Worm (Caenorhabditis elegans) whole organism, early embryonic: Measurements from ENCODE around the gene gpcp-2.

ENCODE experiments used
- B0310.2 ChIP-seq: sonication (generic microtip); optimal IDR thresholded peaks from 2 replicates; lab custom pipeline; 2016; ENCODE audit warnings: mild to moderate bottlenecking, missing genetic modification characterization, missing compliant biosample characterization
- F13C5.2 ChIP-seq: sonication (generic microtip); optimal IDR thresholded peaks from 2 replicates; lab custom pipeline; 2017; ENCODE audit warnings: mild to moderate bottlenecking, missing genetic modification characterization, inconsistent platforms, missing compliant biosample characterization
- aly-1 ChIP-seq: sonication (generic microtip); optimal IDR thresholded peaks from 2 replicates; lab custom pipeline; 2016; ENCODE audit warnings: missing genetic modification characterization, missing compliant biosample characterization
- ama-1 ChIP-seq: fragments of 150-350 bp; optimal IDR thresholded peaks from 2 replicates; lab custom pipeline; 2014
- ceh-13 ChIP-seq: fragments of 200-800 bp; sonication (Bioruptor generic); optimal IDR thresholded peaks from 2 replicates; lab custom pipeline; 2018; ENCODE audit warnings: mild to moderate bottlenecking, missing genetic modification characterization, missing compliant biosample characterization
- ceh-36 ChIP-seq: sonication (generic microtip); optimal IDR thresholded peaks from 2 replicates; lab custom pipeline; 2016; ENCODE audit warnings: missing genetic modification characterization, inconsistent platforms, missing compliant biosample characterization
- ets-7 ChIP-seq: sonication (generic microtip); optimal IDR thresholded peaks from 2 replicates; lab custom pipeline; 2016; ENCODE audit warnings: missing genotype, missing genetic modification characterization, missing compliant biosample characterization
- flt-1 ChIP-seq: fragments of 200-800 bp; sonication (Bioruptor generic); IDR thresholded peaks from 2 replicates; pipeline ENCODE4 v1.3.6; 2022; ENCODE audit warnings: missing genetic modification characterization, missing compliant biosample characterization
- hmbx-1 ChIP-seq: sonication (generic microtip); optimal IDR thresholded peaks from 2 replicates; lab custom pipeline; 2016; ENCODE audit warnings: mild to moderate bottlenecking, missing genetic modification characterization, missing compliant biosample characterization
- hmg-4 ChIP-seq: fragments of 200-800 bp; sonication (Bioruptor generic); optimal IDR thresholded peaks from 2 replicates; lab custom pipeline; 2018; ENCODE audit warnings: mild to moderate bottlenecking, missing genetic modification characterization, missing compliant biosample characterization
- hnd-1 ChIP-seq: sonication (generic microtip); optimal IDR thresholded peaks from 2 replicates; lab custom pipeline; 2016; ENCODE audit warnings: missing genetic modification characterization, missing compliant biosample characterization
- pes-1 ChIP-seq: fragments of 200-800 bp; sonication (Bioruptor generic); IDR thresholded peaks from 2 replicates; pipeline ENCODE4 v1.3.6; 2022; ENCODE audit warnings: missing genetic modification reagents, missing genetic modification characterization, missing compliant biosample characterization
- scrt-1 ChIP-seq: fragments of 200-800 bp; sonication (Bioruptor generic); IDR thresholded peaks from 2 replicates; pipeline ENCODE4 v1.3.6; 2022; ENCODE audit warnings: missing genetic modification characterization, missing compliant biosample characterization
- sea-1 ChIP-seq: fragments of 200-800 bp; sonication (Bioruptor generic); conservative IDR thresholded peaks from 2 replicates; pipeline ENCODE4 v1.3.6; 2022; ENCODE audit warnings: missing genetic modification characterization, missing compliant biosample characterization
- tbx-11 ChIP-seq: fragments of 200-800 bp; sonication (Bioruptor generic); IDR thresholded peaks from 2 replicates; pipeline ENCODE4 v1.3.6; 2022; ENCODE audit warnings: missing genetic modification characterization, missing compliant biosample characterization
- tbx-37 ChIP-seq: fragments of 200-800 bp; sonication (Bioruptor generic); conservative IDR thresholded peaks from 2 replicates; pipeline ENCODE4 v1.3.6; 2022; ENCODE audit warnings: missing genetic modification reagents, missing genetic modification characterization, missing compliant biosample characterization
- tra-4 ChIP-seq: sonication (generic microtip); optimal IDR thresholded peaks from 2 replicates; lab custom pipeline; 2017; ENCODE audit warnings: missing genetic modification characterization, missing compliant biosample characterization

The gpcp-2 gene

DNA sequence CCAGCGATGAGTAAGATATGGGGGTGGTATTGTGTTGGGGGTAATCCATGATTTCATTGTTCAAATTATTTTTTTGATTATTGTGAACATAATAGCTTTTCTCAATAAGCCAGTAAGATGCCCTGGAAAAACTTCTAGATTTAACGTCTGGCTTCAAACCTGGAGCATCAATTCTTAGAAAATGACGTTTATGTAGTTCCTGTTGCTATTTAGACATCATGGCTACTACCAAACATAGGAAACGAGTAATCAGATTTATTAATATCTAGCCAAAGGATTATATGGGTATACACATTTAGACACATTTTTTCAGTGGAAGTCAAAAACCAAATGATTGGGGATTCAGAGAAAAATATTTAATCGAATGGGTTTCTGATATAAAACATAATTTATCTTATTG, 13.6 kb downstream of the gpcp-2 start:
- TF ChIP-seq pes-1 (GFP tag; lab: Robert Waterston, UW) (no peak), tbx-37 (GFP tag; lab: Robert Waterston, UW) (no peak)

DNA sequence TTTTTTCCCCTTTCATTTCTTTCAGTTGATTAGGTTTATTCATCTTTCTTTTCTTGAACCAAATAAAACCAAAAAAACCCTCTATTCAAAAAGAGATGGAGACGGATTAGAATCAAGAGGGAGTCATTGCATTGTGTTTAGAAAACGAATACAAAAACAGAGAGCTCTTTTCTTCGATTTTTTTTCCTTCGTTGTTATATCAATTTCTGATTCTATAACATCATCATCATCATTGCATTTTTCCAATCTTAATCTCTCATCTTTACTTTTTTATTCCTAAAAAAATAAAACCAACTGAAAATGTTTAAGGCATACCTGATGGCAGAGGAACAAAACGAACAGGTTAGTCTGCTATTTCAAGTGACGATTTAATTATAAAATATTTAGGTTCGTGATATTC, 14.4 kb downstream of the gpcp-2 start, which contains the start of gene T05H10.8:
T05H10.8 (plus strand) TSS at position 301 of the 400 bp plus-strand sequence.
- TF ChIP-seq ceh-36 (tag; lab: Kevin White, UChicago) (no peak), flt-1 (GFP tag; lab: Robert Waterston, UW) (no peak), pes-1 (GFP tag; lab: Robert Waterston, UW) (no peak), scrt-1 (no peak), sea-1 (GFP tag; lab: Robert Waterston, UW) (no peak), hmg-4 (GFP tag; lab: Kevin White, UChicago) (no peak), tbx-11 (GFP tag; lab: Robert Waterston, UW) (no peak), ceh-13 (no peak), F13C5.2 (tag; lab: Kevin White, UChicago) (no peak), aly-1 (tag; lab: Kevin White, UChicago) (no peak), hmbx-1 (tag; lab: Kevin White, UChicago) (no peak), B0310.2 (no peak), ama-1 (no peak), tra-4 (tag; lab: Kevin White, UChicago) (no peak), ets-7 (no peak), hnd-1 (no peak), tbx-37 (GFP tag; lab: Robert Waterston, UW) (no peak)

DNA sequence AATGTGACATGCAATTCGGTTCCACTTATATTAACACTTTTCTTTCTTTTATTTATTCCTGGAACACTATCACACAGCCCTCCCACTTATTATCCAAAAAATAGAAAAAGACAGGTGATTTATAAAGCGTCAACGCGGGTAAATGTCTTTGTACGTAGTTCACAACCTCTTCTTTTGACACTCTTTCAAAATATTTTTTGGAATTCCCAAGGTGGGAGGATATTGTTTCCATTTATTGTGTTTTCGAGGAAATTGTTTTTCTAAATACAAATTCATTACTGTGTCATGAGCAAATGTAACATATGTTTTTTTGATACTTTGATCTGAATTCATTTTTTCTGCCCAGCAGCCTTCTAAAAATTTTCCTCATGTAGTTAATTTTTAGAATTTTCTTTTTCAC, 15.3 kb downstream of the gpcp-2 start:
- TF ChIP-seq tbx-37 (GFP tag; lab: Robert Waterston, UW), result no peak
- no peak for TF ChIP-seq B0310.2
- no peak for TF ChIP-seq hnd-1
- no peak for TF ChIP-seq flt-1 (GFP tag; lab: Robert Waterston, UW)
- TF ChIP-seq ceh-36 (tag; lab: Kevin White, UChicago), result no peak
- no peak for TF ChIP-seq F13C5.2 (tag; lab: Kevin White, UChicago)
- no peak for TF ChIP-seq scrt-1
- no peak for TF ChIP-seq ama-1

DNA sequence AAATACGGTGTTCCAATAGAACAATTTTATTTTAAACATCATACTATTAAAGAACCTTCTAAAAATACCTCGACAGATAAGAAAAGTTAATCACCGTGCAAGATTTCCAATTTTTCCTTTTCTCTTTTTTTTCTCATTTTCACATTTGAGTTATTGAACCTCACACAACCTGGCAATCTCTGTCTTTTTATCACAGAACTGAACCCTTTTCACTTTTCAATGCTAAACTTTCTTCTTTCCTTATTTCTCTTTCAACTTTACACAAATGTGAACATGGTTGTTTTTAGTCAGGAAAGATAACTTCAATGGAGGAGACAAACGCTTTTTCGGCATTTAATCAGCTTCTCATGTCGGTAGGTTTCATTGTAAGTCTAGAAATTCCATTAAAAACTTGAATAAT, 20.3 kb downstream of the gpcp-2 start, which contains the start of gene T05H10.4:
T05H10.4 (plus strand) TSS at position 301 of the 400 bp plus-strand sequence.
- TF ChIP-seq ceh-13, result no peak
- TF ChIP-seq B0310.2, result no peak
- no peak for TF ChIP-seq scrt-1
- TF ChIP-seq hnd-1, result no peak
- no peak for TF ChIP-seq tbx-37 (GFP tag; lab: Robert Waterston, UW)
- TF ChIP-seq tra-4 (tag; lab: Kevin White, UChicago), result no peak
- no peak for TF ChIP-seq ceh-36 (tag; lab: Kevin White, UChicago)
- no peak for TF ChIP-seq hmg-4 (GFP tag; lab: Kevin White, UChicago)
- no peak for TF ChIP-seq ama-1
- TF ChIP-seq aly-1 (tag; lab: Kevin White, UChicago), result no peak
- no peak for TF ChIP-seq sea-1 (GFP tag; lab: Robert Waterston, UW)
- no peak for TF ChIP-seq pes-1 (GFP tag; lab: Robert Waterston, UW)
- TF ChIP-seq tbx-11 (GFP tag; lab: Robert Waterston, UW), result no peak

DNA sequence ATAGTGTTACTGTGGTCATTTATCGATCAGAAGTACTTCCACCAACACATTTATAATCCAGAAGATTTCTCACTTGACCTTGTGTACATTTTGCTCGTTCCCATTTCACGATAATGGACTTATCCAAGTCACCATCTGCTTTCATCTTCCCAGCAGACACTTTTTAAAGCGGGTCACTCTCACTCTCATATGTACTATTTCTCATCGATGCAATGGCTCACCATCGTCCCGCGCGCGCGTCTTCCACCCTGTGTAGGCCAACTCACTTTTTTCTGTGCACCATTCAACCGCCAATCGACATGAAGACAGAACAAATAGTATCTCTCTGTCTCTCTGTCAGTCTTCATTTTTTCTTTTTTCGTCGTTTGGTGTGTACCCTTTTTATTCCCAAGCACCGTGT, 21.0 kb downstream of the gpcp-2 start:
- TF ChIP-seq scrt-1 (no peak), hnd-1 (no peak), ets-7 (no peak), tbx-11 (GFP tag; lab: Robert Waterston, UW) (no peak), B0310.2 (no peak), tra-4 (tag; lab: Kevin White, UChicago) (no peak), aly-1 (tag; lab: Kevin White, UChicago) (no peak), ceh-13 (no peak), ceh-36 (tag; lab: Kevin White, UChicago) (no peak), hmg-4 (GFP tag; lab: Kevin White, UChicago) (no peak), sea-1 (GFP tag; lab: Robert Waterston, UW) (no peak), ama-1 (no peak), hmbx-1 (tag; lab: Kevin White, UChicago) (no peak), F13C5.2 (tag; lab: Kevin White, UChicago) (no peak), pes-1 (GFP tag; lab: Robert Waterston, UW) (no peak), tbx-37 (GFP tag; lab: Robert Waterston, UW) (no peak), flt-1 (GFP tag; lab: Robert Waterston, UW) (no peak)

DNA sequence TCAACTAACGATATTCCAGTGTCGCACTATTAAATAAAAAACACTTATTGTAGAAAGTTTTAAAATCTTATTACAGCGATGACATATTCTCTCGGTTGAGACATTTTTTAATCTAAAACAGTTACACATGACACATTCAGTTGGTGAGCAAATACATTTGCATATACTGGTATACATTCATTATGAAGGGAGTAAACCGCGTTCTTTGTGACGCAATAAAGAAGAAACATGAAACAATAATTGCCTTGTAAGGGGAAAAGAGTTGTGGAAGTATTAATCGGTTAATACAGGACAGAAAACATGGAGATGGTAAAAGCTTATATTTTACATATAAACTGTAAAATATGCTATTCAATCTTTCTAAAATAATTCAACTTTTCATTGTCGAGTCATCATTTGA, 21.8 kb downstream of the gpcp-2 start:
- TF ChIP-seq tbx-11 (GFP tag; lab: Robert Waterston, UW), result no peak
- no peak for TF ChIP-seq tbx-37 (GFP tag; lab: Robert Waterston, UW)
- TF ChIP-seq flt-1 (GFP tag; lab: Robert Waterston, UW), result no peak
- no peak for TF ChIP-seq F13C5.2 (tag; lab: Kevin White, UChicago)
- no peak for TF ChIP-seq tra-4 (tag; lab: Kevin White, UChicago)

DNA sequence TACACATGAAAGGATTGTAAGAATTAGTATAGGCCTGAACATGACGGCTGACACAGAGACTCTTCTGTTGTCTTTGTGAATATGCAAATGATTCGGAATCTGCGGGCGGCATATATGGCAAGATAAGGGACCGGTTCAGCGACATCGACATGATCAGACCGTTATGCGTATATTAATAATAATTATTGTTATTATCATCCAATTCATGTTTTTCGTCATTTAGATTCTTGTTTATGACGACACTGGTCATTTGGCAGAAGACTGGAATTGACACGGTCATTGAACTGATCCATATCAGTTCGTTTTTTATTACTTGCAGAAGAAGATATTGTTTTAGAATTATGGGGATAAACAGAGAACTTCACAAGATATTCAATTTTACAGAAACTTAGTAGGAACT, 22.7 kb downstream of the gpcp-2 start, which contains the start of gene mtre-1:
mtre-1 (minus strand) TSS at position 101 of the 400 bp plus-strand sequence.
- TF ChIP-seq pes-1 (GFP tag; lab: Robert Waterston, UW) (no peak), sea-1 (GFP tag; lab: Robert Waterston, UW) (no peak), hnd-1 (no peak), tbx-37 (GFP tag; lab: Robert Waterston, UW) (no peak)

DNA sequence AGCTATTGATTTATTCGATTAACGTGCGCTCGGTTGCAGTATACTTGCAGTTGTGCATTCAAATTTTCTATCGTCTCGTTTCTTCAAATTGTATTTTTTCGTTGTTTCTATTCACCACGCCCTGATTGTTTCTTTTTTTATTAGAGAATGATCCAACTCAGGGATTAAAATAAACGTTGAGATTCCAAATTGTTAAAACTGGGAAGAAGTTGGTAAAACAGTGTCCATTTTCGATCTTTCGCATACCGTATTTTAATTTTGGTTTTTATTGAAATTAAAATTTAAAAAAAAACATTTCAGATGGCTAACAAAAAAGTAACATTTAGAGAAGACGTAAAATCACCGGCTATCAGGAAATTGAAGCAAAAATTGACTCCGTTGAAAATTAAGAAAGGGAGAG, 25.9 kb downstream of the gpcp-2 start, which contains the start of gene apn-1:
apn-1 (plus strand) TSS at position 301 of the 400 bp plus-strand sequence.
- TF ChIP-seq tbx-11 (GFP tag; lab: Robert Waterston, UW) (no peak), hmbx-1 (tag; lab: Kevin White, UChicago) (no peak), aly-1 (tag; lab: Kevin White, UChicago) (no peak), ama-1 (no peak), flt-1 (GFP tag; lab: Robert Waterston, UW) (no peak), scrt-1 (no peak), hmg-4 (GFP tag; lab: Kevin White, UChicago) (no peak), tra-4 (tag; lab: Kevin White, UChicago) (no peak), hnd-1 (no peak), tbx-37 (GFP tag; lab: Robert Waterston, UW) (no peak), B0310.2 (no peak), sea-1 (GFP tag; lab: Robert Waterston, UW) (no peak), ets-7 (no peak)
